Fruit fly (Drosophila melanogaster): Measurements from ENCODE around the gene CG3309.

DNA sequence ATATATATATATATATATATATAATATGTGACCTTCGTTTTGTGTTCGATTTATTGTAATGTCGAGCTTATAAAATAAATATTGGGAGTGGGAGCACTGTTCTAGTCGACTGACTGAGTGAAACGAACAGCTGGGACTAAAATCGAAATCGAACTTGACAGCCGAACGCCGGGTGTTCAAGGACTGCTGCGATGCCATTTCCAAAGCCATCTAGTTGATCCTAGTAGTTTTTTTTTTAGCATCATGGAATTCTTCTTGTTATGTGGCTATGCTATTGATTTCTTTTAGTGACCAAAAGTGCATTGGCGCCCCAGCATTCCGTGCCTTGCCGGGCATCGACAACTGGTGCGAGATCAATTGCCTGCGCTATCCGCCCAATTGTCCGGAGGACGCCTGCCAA, 23.6 kb downstream of the CG3309 start, which contains the start of gene CG3323:
- TF ChIP-seq PHDP (tag; optimal IDR thresholded peaks at IDR 0.05) (no peak), CG2129 (GFP tag; IDR thresholded peaks at IDR 0.05; ENCODE audit: partially characterized antibody) (no peak), CG1529 (GFP tag; optimal IDR thresholded peaks at IDR 0.05) (no peak), CG7839 (tag; optimal IDR thresholded peaks at IDR 0.05) (no peak), sens-2 (GFP tag; IDR thresholded peaks at IDR 0.05) (no peak), CG15514 (GFP tag; optimal IDR thresholded peaks at IDR 0.05) (no peak), CG16813 (GFP tag; IDR thresholded peaks at IDR 0.05; ENCODE audit: partially characterized antibody) (no peak), psq (GFP tag; optimal IDR thresholded peaks at IDR 0.05) (no peak), nerfin-2 (GFP tag; IDR thresholded peaks at IDR 0.05; ENCODE audit: partially characterized antibody) (no peak), Hr78 (GFP tag; optimal IDR thresholded peaks at IDR 0.05) (no peak), CG7556 (GFP tag; optimal IDR thresholded peaks at IDR 0.05) (no peak), CG10209 (GFP tag; optimal IDR thresholded peaks at IDR 0.05) (no peak), en (GFP tag; optimal IDR thresholded peaks at IDR 0.05) (no peak)
